Worm (Caenorhabditis elegans) whole organism, L4 larva: ENCODE results near the gene F08F3.6.

Experiments
- D1046.2 ChIP-seq: fragments of 200-800 bp; sonication (Bioruptor generic); IDR thresholded peaks from 2 replicates; pipeline ENCODE4 v1.3.6; 2022; ENCODE audit warnings: missing genetic modification characterization, missing compliant biosample characterization
- F10B5.3 ChIP-seq: sonication (generic microtip); optimal IDR thresholded peaks from 2 replicates; lab custom pipeline; 2016; ENCODE audit warnings: mild to moderate bottlenecking, missing genetic modification characterization, missing compliant biosample characterization
- F26F4.8 ChIP-seq: fragments of 200-800 bp; sonication (Bioruptor generic); conservative IDR thresholded peaks from 2 replicates; pipeline ENCODE4 v1.3.6; 2022; ENCODE audit warnings: missing genetic modification characterization, missing compliant biosample characterization
- Y75B8A.6 ChIP-seq: fragments of 200-800 bp; sonication (Bioruptor generic); IDR thresholded peaks from 2 replicates; pipeline ENCODE4 v1.3.6; 2022; ENCODE audit warnings: missing genetic modification reagents, missing genetic modification characterization, missing compliant biosample characterization
- ZK337.2 ChIP-seq: fragments of 200-800 bp; sonication (Bioruptor generic); IDR thresholded peaks from 2 replicates; pipeline ENCODE4 v1.3.6; 2022; ENCODE audit warnings: missing genetic modification reagents, missing genetic modification characterization, missing compliant biosample characterization
- aha-1 ChIP-seq: fragments of 150-350 bp; peaks from one replicate; lab custom pipeline; 2014; ENCODE audit warnings: missing biosample characterization, missing genetic modification characterization
- ama-1 ChIP-seq: fragments of 150-350 bp; optimal IDR thresholded peaks from 2 replicates; lab custom pipeline; 2014; ENCODE audit warnings: inconsistent platforms, mixed read lengths
- ceh-20 ChIP-seq: fragments of 200-800 bp; sonication (Bioruptor generic); IDR thresholded peaks from 2 replicates; pipeline ENCODE4 v1.3.6; 2022; ENCODE audit warnings: missing genetic modification reagents, missing genetic modification characterization, missing compliant biosample characterization
- ceh-44 ChIP-seq: fragments of 200-800 bp; sonication (Bioruptor generic); IDR thresholded peaks from 2 replicates; pipeline ENCODE4 v1.3.6; 2022; ENCODE audit warnings: missing genetic modification reagents, missing genetic modification characterization, missing compliant biosample characterization
- ceh-62 ChIP-seq: sonication (generic microtip); optimal IDR thresholded peaks from 2 replicates; lab custom pipeline; 2017; ENCODE audit warnings: missing biosample characterization, missing genetic modification characterization
- daf-12 ChIP-seq: fragments of 150-350 bp; optimal IDR thresholded peaks from 2 replicates; lab custom pipeline; 2014; ENCODE audit warnings: missing biosample characterization, missing genetic modification reagents, missing genetic modification characterization
- daf-16 ChIP-seq, 3 experiments: sonication (generic microtip); optimal IDR thresholded peaks; 2 replicates each; lab custom pipeline; 2016 to 2017; ENCODE audit warnings: missing genetic modification characterization in 3 of 3, missing genetic modification reagents in 3 of 3, mild to moderate bottlenecking in 2 of 3, missing compliant biosample characterization in 2 of 3, missing biosample characterization in 1 of 3, moderate library complexity in 1 of 3
- daf-8 ChIP-seq: fragments of 200-800 bp; sonication (Bioruptor generic); IDR thresholded peaks from 2 replicates; pipeline ENCODE4 v1.3.6; 2022; ENCODE audit warnings: missing genetic modification characterization, missing compliant biosample characterization
- dmd-6 ChIP-seq: fragments of 200-800 bp; sonication (Bioruptor generic); IDR thresholded peaks from 2 replicates; pipeline ENCODE4 v1.3.6; 2022; ENCODE audit warnings: missing genetic modification reagents, missing genetic modification characterization, missing compliant biosample characterization
- dmd-9 ChIP-seq: fragments of 200-800 bp; sonication (Bioruptor generic); IDR thresholded peaks from 2 replicates; pipeline ENCODE4 v1.3.6; 2022; ENCODE audit warnings: missing genetic modification reagents, missing genetic modification characterization, missing compliant biosample characterization
- duxl-1 ChIP-seq: sonication (generic microtip); optimal IDR thresholded peaks from 2 replicates; lab custom pipeline; 2016; ENCODE audit warnings: mild to moderate bottlenecking, missing genetic modification characterization, moderate library complexity, missing compliant biosample characterization; ENCODE audit not compliant: poor library complexity
- fos-1 ChIP-seq: fragments of 150-350 bp; optimal IDR thresholded peaks from 2 replicates; lab custom pipeline; 2014; ENCODE audit warnings: missing biosample characterization, missing genetic modification characterization
- hif-1 ChIP-seq, 2 experiments: sonication (generic microtip); optimal IDR thresholded peaks; 2 replicates each; lab custom pipeline; 2016 to 2017; ENCODE audit warnings: missing compliant biosample characterization in 2 of 2, missing genetic modification characterization in 2 of 2, missing genetic modification reagents in 2 of 2, missing genotype in 2 of 2, mild to moderate bottlenecking in 1 of 2
- hlh-11 ChIP-seq: fragments of 200-800 bp; sonication (Bioruptor generic); optimal IDR thresholded peaks from 2 replicates; lab custom pipeline; 2018; ENCODE audit warnings: mild to moderate bottlenecking, missing genetic modification characterization, missing compliant biosample characterization
- hlh-30 ChIP-seq: sonication (generic microtip); optimal IDR thresholded peaks from 2 replicates; lab custom pipeline; 2017; ENCODE audit warnings: antibody characterized with exemption, mild to moderate bottlenecking, missing genetic modification characterization, missing compliant biosample characterization; ENCODE audit not compliant: insufficient read depth
- lin-13 ChIP-seq: fragments of 150-350 bp; optimal IDR thresholded peaks from 2 replicates; lab custom pipeline; 2014; ENCODE audit warnings: missing biosample characterization, missing genetic modification reagents, missing genetic modification characterization
- lin-15B ChIP-seq: fragments of 150-350 bp; sonication (generic microtip); optimal IDR thresholded peaks from 3 replicates; lab custom pipeline; 2014; ENCODE audit warnings: missing biosample characterization, missing genetic modification characterization
- lir-3 ChIP-seq: sonication (generic microtip); optimal IDR thresholded peaks from 2 replicates; lab custom pipeline; 2016; ENCODE audit warnings: mild to moderate bottlenecking, missing genetic modification characterization, missing compliant biosample characterization
- lsy-2 ChIP-seq, 2 experiments: fragments of 150-350 bp in 1 of 2; sonication (generic microtip) in 1 of 2; optimal IDR thresholded peaks; 2 replicates each; lab custom pipeline; 2014 to 2017; ENCODE audit warnings: missing biosample characterization in 2 of 2, missing genetic modification characterization in 2 of 2
- madf-9 ChIP-seq: fragments of 200-800 bp; sonication (Bioruptor generic); conservative IDR thresholded peaks from 2 replicates; pipeline ENCODE4 v1.3.6; 2022; ENCODE audit warnings: missing genetic modification reagents, missing genetic modification characterization, missing compliant biosample characterization
- mdl-1 ChIP-seq, 2 experiments: fragments of 150-350 bp in 1 of 2; sonication (generic microtip) in 1 of 2; optimal IDR thresholded peaks; 2 replicates each; lab custom pipeline; 2014 to 2017; ENCODE audit warnings: missing biosample characterization in 2 of 2, missing genetic modification characterization in 2 of 2
- mdt-29 ChIP-seq: fragments of 200-800 bp; sonication (Bioruptor generic); IDR thresholded peaks from 2 replicates; pipeline ENCODE4 v1.3.6; 2022; ENCODE audit warnings: missing genetic modification reagents, missing genetic modification characterization, missing compliant biosample characterization
- mes-2 ChIP-seq: sonication (generic microtip); optimal IDR thresholded peaks from 2 replicates; lab custom pipeline; 2016; ENCODE audit warnings: missing genotype, mild to moderate bottlenecking, missing genetic modification characterization, missing compliant biosample characterization; ENCODE audit not compliant: poor library complexity, severe bottlenecking
- nhr-102 ChIP-seq: sonication (generic microtip); optimal IDR thresholded peaks from 2 replicates; lab custom pipeline; 2016; ENCODE audit warnings: mild to moderate bottlenecking, missing genetic modification characterization, moderate library complexity, missing compliant biosample characterization
- nhr-11 ChIP-seq: fragments of 150-350 bp; optimal IDR thresholded peaks from 2 replicates; lab custom pipeline; 2014; ENCODE audit warnings: missing biosample characterization, missing genetic modification characterization
- nhr-111 ChIP-seq: fragments of 200-800 bp; sonication (Bioruptor generic); optimal IDR thresholded peaks from 2 replicates; lab custom pipeline; 2018; ENCODE audit warnings: mild to moderate bottlenecking, missing genetic modification characterization, missing compliant biosample characterization
- nhr-28 ChIP-seq: fragments of 150-350 bp; optimal IDR thresholded peaks from 2 replicates; lab custom pipeline; 2014; ENCODE audit warnings: missing biosample characterization, missing genetic modification characterization
- nhr-48 ChIP-seq: sonication (generic microtip); optimal IDR thresholded peaks from 2 replicates; lab custom pipeline; 2016; ENCODE audit warnings: mild to moderate bottlenecking, missing genetic modification characterization, missing compliant biosample characterization
- nhr-6 ChIP-seq: fragments of 150-350 bp; optimal IDR thresholded peaks from 2 replicates; lab custom pipeline; 2014; ENCODE audit warnings: missing biosample characterization, missing genetic modification characterization
- pha-4 ChIP-seq, 2 experiments: fragments of 150-350 bp in 1 of 2; fragments of 200-800 bp in 1 of 2; sonication (Bioruptor generic) in 1 of 2; IDR thresholded peaks in 1 of 2; optimal IDR thresholded peaks in 1 of 2; 2 replicates each; pipeline versions ENCODE4 v1.3.6 to Lab custom; 2014 to 2022; ENCODE audit warnings: missing genetic modification characterization in 2 of 2, missing genetic modification reagents in 2 of 2, missing biosample characterization in 1 of 2, missing compliant biosample characterization in 1 of 2
- saeg-2 ChIP-seq: fragments of 200-800 bp; sonication (Bioruptor generic); IDR thresholded peaks from 2 replicates; pipeline ENCODE4 v1.3.6; 2022; ENCODE audit warnings: missing genetic modification reagents, missing genetic modification characterization, missing compliant biosample characterization
- spr-1 ChIP-seq: sonication (generic microtip); optimal IDR thresholded peaks from 2 replicates; lab custom pipeline; 2016; ENCODE audit warnings: mild to moderate bottlenecking, missing genetic modification characterization, missing compliant biosample characterization
- tra-1 ChIP-seq: fragments of 200-800 bp; sonication (Bioruptor generic); IDR thresholded peaks from 2 replicates; pipeline ENCODE4 v1.3.6; 2022; ENCODE audit warnings: missing genetic modification reagents, missing genetic modification characterization, missing compliant biosample characterization
- unc-39 ChIP-seq: sonication (generic microtip); optimal IDR thresholded peaks from 2 replicates; lab custom pipeline; 2017; ENCODE audit warnings: missing biosample characterization, missing genetic modification characterization
- zip-2 ChIP-seq: fragments of 150-350 bp; optimal IDR thresholded peaks from 2 replicates; lab custom pipeline; 2014; ENCODE audit warnings: missing biosample characterization, missing genetic modification characterization
- ztf-7 ChIP-seq: fragments of 150-350 bp; optimal IDR thresholded peaks from 2 replicates; lab custom pipeline; 2014; ENCODE audit warnings: missing biosample characterization, missing genetic modification characterization

The F08F3.6 gene

ce11 chrV:5433020-5433419, 13.2 kb upstream of the F08F3.6 start, which contains the start of gene acl-6 (continued):
- TF ChIP-seq unc-39 (no peak), F10B5.3 (tag; lab: Kevin White, UChicago) (no peak), daf-8 (GFP tag; lab: Robert Waterston, UW) (no peak), ceh-44 (GFP tag; lab: Robert Waterston, UW) (no peak), lin-15B (no peak), pha-4 (GFP tag; IDR thresholded peaks at IDR 0.05; lab: Robert Waterston, UW) (no peak), pha-4 (tag; optimal IDR thresholded peaks at IDR 0.05; lab: Kevin White, UChicago) (peak; percentile 14), F26F4.8 (GFP tag; lab: Robert Waterston, UW) (no peak), daf-16 (GFP tag; optimal IDR thresholded peaks at IDR 0.05; lab: Kevin White, UChicago) (peak in 1 of 2 experiments; percentile 22), daf-16 (tag; optimal IDR thresholded peaks at IDR 0.05; lab: Kevin White, UChicago) (peak; percentile 85), lin-13 (GFP tag; lab: Kevin White, UChicago) (peak; percentile 59), spr-1 (tag; lab: Kevin White, UChicago) (no peak), mdl-1 (tag; optimal IDR thresholded peaks at IDR 0.05; lab: Kevin White, UChicago) (peak in 1 of 2 experiments; percentile 76), tra-1 (GFP tag; lab: Robert Waterston, UW) (peak; percentile 71; the same call in 1 of the 2 replicates), D1046.2 (GFP tag; lab: Robert Waterston, UW) (no peak), Y75B8A.6 (no peak), mes-2 (tag; lab: Kevin White, UChicago) (peak; percentile 79), nhr-6 (tag; lab: Kevin White, UChicago) (peak; percentile 47), lir-3 (tag; lab: Kevin White, UChicago) (no peak), dmd-6 (GFP tag; lab: Robert Waterston, UW) (peak; percentile 90), hlh-11 (tag; lab: Kevin White, UChicago) (peak; percentile 88), hlh-30 (peak; percentile 67), madf-9 (GFP tag; lab: Robert Waterston, UW) (no peak), saeg-2 (no peak), mdt-29 (no peak), nhr-28 (tag; lab: Kevin White, UChicago) (peak; percentile 97), hif-1 (tag; optimal IDR thresholded peaks at IDR 0.05; lab: Kevin White, UChicago) (no peak), daf-12 (tag; lab: Kevin White, UChicago) (no peak), lsy-2 (tag; optimal IDR thresholded peaks at IDR 0.05; lab: Kevin White, UChicago) (peak in 1 of 2 experiments; percentile 85), nhr-48 (peak; percentile 37), zip-2 (no peak), ceh-62 (tag; lab: Kevin White, UChicago) (no peak), ceh-20 (GFP tag; lab: Robert Waterston, UW) (0 out of 2 replicates have a peak, but pooled peaks have one; percentile 31), ZK337.2 (GFP tag; lab: Robert Waterston, UW) (no peak), duxl-1 (tag; lab: Kevin White, UChicago) (no peak), aha-1 (tag; lab: Kevin White, UChicago) (peak; percentile 79), ztf-7 (tag; lab: Kevin White, UChicago) (no peak), nhr-11 (tag; lab: Kevin White, UChicago) (peak; percentile 3), nhr-102 (peak; percentile 34), fos-1 (tag; lab: Kevin White, UChicago) (no peak), ama-1 (lab: Kevin White, UChicago) (no peak), nhr-111 (GFP tag; lab: Kevin White, UChicago) (no peak), dmd-9 (GFP tag; lab: Robert Waterston, UW) (no peak)
